Worm (Caenorhabditis elegans) whole organism, L4 larva: ENCODE data around the gene hpo-28.

Experiments used
- F26F4.8 ChIP-seq: fragments of 200-800 bp; sonication (Bioruptor generic); conservative IDR thresholded peaks from 2 replicates; pipeline ENCODE4 v1.3.6; 2022; ENCODE audit warnings: missing genetic modification characterization, missing compliant biosample characterization
- R02D3.7 ChIP-seq: fragments of 150-350 bp; sonication (generic microtip); optimal IDR thresholded peaks from 3 replicates; lab custom pipeline; 2014; ENCODE audit warnings: missing biosample characterization, missing genetic modification characterization
- Y105C5A.15 ChIP-seq: fragments of 200-800 bp; sonication (Bioruptor generic); IDR thresholded peaks from 2 replicates; pipeline ENCODE4 v1.3.6; 2022; ENCODE audit warnings: missing genetic modification characterization, missing compliant biosample characterization
- Y48G9A.11 ChIP-seq: fragments of 200-800 bp; sonication (Bioruptor generic); IDR thresholded peaks from 2 replicates; pipeline ENCODE4 v1.3.6; 2022; ENCODE audit warnings: missing genetic modification reagents, missing genetic modification characterization, missing compliant biosample characterization
- Y5F2A.4 ChIP-seq: fragments of 200-800 bp; sonication (Bioruptor generic); optimal IDR thresholded peaks from 2 replicates; lab custom pipeline; 2018; ENCODE audit warnings: mild to moderate bottlenecking, missing genetic modification characterization, missing compliant biosample characterization
- Y75B8A.6 ChIP-seq: fragments of 200-800 bp; sonication (Bioruptor generic); IDR thresholded peaks from 2 replicates; pipeline ENCODE4 v1.3.6; 2022; ENCODE audit warnings: missing genetic modification reagents, missing genetic modification characterization, missing compliant biosample characterization
- aha-1 ChIP-seq: fragments of 150-350 bp; peaks from one replicate; lab custom pipeline; 2014; ENCODE audit warnings: missing biosample characterization, missing genetic modification characterization
- aly-2 ChIP-seq: sonication (generic microtip); optimal IDR thresholded peaks from 2 replicates; lab custom pipeline; 2018; ENCODE audit warnings: missing biosample characterization, missing genetic modification characterization
- ama-1 ChIP-seq: fragments of 150-350 bp; optimal IDR thresholded peaks from 2 replicates; lab custom pipeline; 2014; ENCODE audit warnings: inconsistent platforms, mixed read lengths
- arid-1 ChIP-seq: fragments of 200-800 bp; sonication (Bioruptor generic); conservative IDR thresholded peaks from 2 replicates; pipeline ENCODE4 v1.3.6; 2022; ENCODE audit warnings: missing genetic modification reagents, missing genetic modification characterization, missing compliant biosample characterization
- ceh-28 ChIP-seq: fragments of 150-350 bp; optimal IDR thresholded peaks from 2 replicates; lab custom pipeline; 2014; ENCODE audit warnings: missing biosample characterization, missing genetic modification reagents, missing genetic modification characterization
- ceh-32 ChIP-seq: sonication (generic microtip); optimal IDR thresholded peaks from 2 replicates; lab custom pipeline; 2016; ENCODE audit warnings: mild to moderate bottlenecking, missing genetic modification characterization, missing compliant biosample characterization; ENCODE audit not compliant: poor library complexity
- ceh-82 ChIP-seq: sonication (generic microtip); optimal IDR thresholded peaks from 2 replicates; lab custom pipeline; 2017; ENCODE audit warnings: missing biosample characterization, missing genetic modification characterization
- ces-1 ChIP-seq: fragments of 150-350 bp; sonication (generic microtip); optimal IDR thresholded peaks from 4 replicates; lab custom pipeline; 2014; ENCODE audit warnings: missing biosample characterization, missing genetic modification reagents, missing genetic modification characterization
- cey-2 ChIP-seq: sonication (generic microtip); optimal IDR thresholded peaks from 3 replicates; lab custom pipeline; 2017; ENCODE audit warnings: missing genetic modification characterization, mild to moderate bottlenecking, missing compliant biosample characterization, antibody characterized with exemption, borderline replicate concordance; ENCODE audit not compliant: insufficient read depth
- daf-16 ChIP-seq, 3 experiments: sonication (generic microtip); optimal IDR thresholded peaks; 2 replicates each; lab custom pipeline; 2016 to 2017; ENCODE audit warnings: missing genetic modification characterization in 3 of 3, missing genetic modification reagents in 3 of 3, mild to moderate bottlenecking in 2 of 3, missing compliant biosample characterization in 2 of 3, missing biosample characterization in 1 of 3, moderate library complexity in 1 of 3
- daf-19 ChIP-seq: fragments of 200-800 bp; sonication (Bioruptor generic); conservative IDR thresholded peaks from 2 replicates; pipeline ENCODE4 v1.3.6; 2022; ENCODE audit warnings: missing genetic modification characterization, missing compliant biosample characterization
- dve-1 ChIP-seq: sonication (generic microtip); optimal IDR thresholded peaks from 2 replicates; lab custom pipeline; 2017; ENCODE audit warnings: antibody characterized with exemption, mild to moderate bottlenecking, missing genetic modification characterization, missing compliant biosample characterization; ENCODE audit not compliant: insufficient read depth
- egl-27 ChIP-seq: sonication (generic microtip); optimal IDR thresholded peaks from 3 replicates; lab custom pipeline; 2017; ENCODE audit warnings: missing biosample characterization, missing genetic modification reagents, missing genetic modification characterization
- egl-43 ChIP-seq: fragments of 200-800 bp; sonication (Bioruptor generic); IDR thresholded peaks from 2 replicates; pipeline ENCODE4 v1.3.6; 2022; ENCODE audit warnings: missing genetic modification reagents, missing genetic modification characterization, missing compliant biosample characterization
- fos-1 ChIP-seq: fragments of 150-350 bp; optimal IDR thresholded peaks from 2 replicates; lab custom pipeline; 2014; ENCODE audit warnings: missing biosample characterization, missing genetic modification characterization
- hlh-11 ChIP-seq: fragments of 200-800 bp; sonication (Bioruptor generic); optimal IDR thresholded peaks from 2 replicates; lab custom pipeline; 2018; ENCODE audit warnings: mild to moderate bottlenecking, missing genetic modification characterization, missing compliant biosample characterization
- lin-1 ChIP-seq: fragments of 200-800 bp; sonication (Bioruptor generic); IDR thresholded peaks from 2 replicates; pipeline ENCODE4 v1.3.6; 2022; ENCODE audit warnings: missing genetic modification reagents, missing genetic modification characterization, missing compliant biosample characterization
- lsy-2 ChIP-seq, 2 experiments: fragments of 150-350 bp in 1 of 2; sonication (generic microtip) in 1 of 2; optimal IDR thresholded peaks; 2 replicates each; lab custom pipeline; 2014 to 2017; ENCODE audit warnings: missing biosample characterization in 2 of 2, missing genetic modification characterization in 2 of 2
- mdl-1 ChIP-seq, 2 experiments: fragments of 150-350 bp in 1 of 2; sonication (generic microtip) in 1 of 2; optimal IDR thresholded peaks; 2 replicates each; lab custom pipeline; 2014 to 2017; ENCODE audit warnings: missing biosample characterization in 2 of 2, missing genetic modification characterization in 2 of 2
- mep-1 ChIP-seq: fragments of 150-350 bp; sonication (generic microtip); optimal IDR thresholded peaks from 3 replicates; lab custom pipeline; 2014; ENCODE audit warnings: missing biosample characterization, missing genetic modification characterization
- mxl-2 ChIP-seq: fragments of 200-800 bp; sonication (Bioruptor generic); conservative IDR thresholded peaks from 2 replicates; pipeline ENCODE4 v1.3.6; 2022; ENCODE audit warnings: missing genetic modification reagents, missing genetic modification characterization, missing compliant biosample characterization
- nhr-10 ChIP-seq: fragments of 150-350 bp; optimal IDR thresholded peaks from 2 replicates; lab custom pipeline; 2014; ENCODE audit warnings: missing biosample characterization, missing genetic modification characterization
- nhr-237 ChIP-seq: sonication (generic microtip); optimal IDR thresholded peaks from 2 replicates; lab custom pipeline; 2017; ENCODE audit warnings: missing biosample characterization, missing genetic modification characterization
- nhr-41 ChIP-seq: fragments of 200-800 bp; sonication (Bioruptor generic); IDR thresholded peaks from 2 replicates; pipeline ENCODE4 v1.3.6; 2022; ENCODE audit warnings: missing genetic modification reagents, missing genetic modification characterization, missing compliant biosample characterization
- nhr-48 ChIP-seq: sonication (generic microtip); optimal IDR thresholded peaks from 2 replicates; lab custom pipeline; 2016; ENCODE audit warnings: mild to moderate bottlenecking, missing genetic modification characterization, missing compliant biosample characterization
- nhr-76 ChIP-seq: fragments of 150-350 bp; optimal IDR thresholded peaks from 2 replicates; lab custom pipeline; 2014; ENCODE audit warnings: missing biosample characterization, missing genetic modification characterization
- php-3 ChIP-seq: fragments of 200-800 bp; sonication (Bioruptor generic); IDR thresholded peaks from 2 replicates; pipeline ENCODE4 v1.3.6; 2022; ENCODE audit warnings: missing genetic modification reagents, missing genetic modification characterization, missing compliant biosample characterization
- rbr-2 ChIP-seq: sonication (generic microtip); optimal IDR thresholded peaks from 2 replicates; lab custom pipeline; 2016; ENCODE audit warnings: missing genotype, missing genetic modification characterization, missing compliant biosample characterization
- set-16 ChIP-seq: fragments of 200-800 bp; sonication (Bioruptor generic); IDR thresholded peaks from 2 replicates; pipeline ENCODE4 v1.3.6; 2022; ENCODE audit warnings: missing genetic modification reagents, missing genetic modification characterization, missing compliant biosample characterization
- spr-3 ChIP-seq: fragments of 200-800 bp; sonication (Bioruptor generic); optimal IDR thresholded peaks from 2 replicates; lab custom pipeline; 2018; ENCODE audit warnings: mild to moderate bottlenecking, missing genetic modification characterization, missing compliant biosample characterization
- tag-97 ChIP-seq: fragments of 200-800 bp; sonication (Bioruptor generic); IDR thresholded peaks from 2 replicates; pipeline ENCODE4 v1.3.6; 2022; ENCODE audit warnings: missing genetic modification characterization, missing compliant biosample characterization
- unc-62 ChIP-seq, 3 experiments: fragments of 150-350 bp in 1 of 3; sonication (generic microtip); optimal IDR thresholded peaks in 2 of 3; peaks in 1 of 3; 1 replicate in 1 of 3; 2 replicates in 2 of 3; lab custom pipeline; 2014 to 2017; ENCODE audit warnings: missing biosample characterization in 3 of 3, missing genetic modification characterization in 3 of 3, missing genetic modification reagents in 3 of 3, missing genotype in 1 of 3
- zfp-2 ChIP-seq: sonication (generic microtip); optimal IDR thresholded peaks from 2 replicates; lab custom pipeline; 2016; ENCODE audit warnings: mild to moderate bottlenecking, missing genetic modification characterization, missing compliant biosample characterization
- zip-11 ChIP-seq: fragments of 200-800 bp; sonication (Bioruptor generic); IDR thresholded peaks from 2 replicates; pipeline ENCODE4 v1.3.6; 2022; ENCODE audit warnings: missing genetic modification characterization, missing compliant biosample characterization
- zip-2 ChIP-seq: fragments of 150-350 bp; optimal IDR thresholded peaks from 2 replicates; lab custom pipeline; 2014; ENCODE audit warnings: missing biosample characterization, missing genetic modification characterization
- ztf-11 ChIP-seq: fragments of 150-350 bp; optimal IDR thresholded peaks from 2 replicates; lab custom pipeline; 2014; ENCODE audit warnings: missing biosample characterization, missing genetic modification characterization

hpo-28 gene

ce11 chrIII:5719105-5719831 is 10.1 kb upstream of the hpo-28 start:
- TF ChIP-seq aha-1 (tag; lab: Kevin White, UChicago): peak; percentile 93
- TF ChIP-seq aly-2: no peak
- peak in 1 of 2 experiments; percentile 13 for TF ChIP-seq unc-62 (GFP tag; optimal IDR thresholded peaks at IDR 0.05 in 1 of 2; lab: Kevin White, UChicago)
- no peak for TF ChIP-seq unc-62 (tag; optimal IDR thresholded peaks at IDR 0.05; lab: Kevin White, UChicago)

- TF ChIP-seq aha-1 (tag; lab: Kevin White, UChicago) (no peak), php-3 (no peak), zip-2 (no peak), mep-1 (no peak), daf-16 (GFP tag; optimal IDR thresholded peaks at IDR 0.05; lab: Kevin White, UChicago) (no peak), daf-16 (tag; optimal IDR thresholded peaks at IDR 0.05; lab: Kevin White, UChicago) (no peak), ceh-28 (tag; lab: Kevin White, UChicago) (no peak), lsy-2 (tag; optimal IDR thresholded peaks at IDR 0.05; lab: Kevin White, UChicago) (no peak), Y105C5A.15 (GFP tag; lab: Robert Waterston, UW) (no peak), R02D3.7 (tag; lab: Kevin White, UChicago) (no peak), Y75B8A.6 (GFP tag; lab: Robert Waterston, UW) (no peak), mdl-1 (tag; optimal IDR thresholded peaks at IDR 0.05; lab: Kevin White, UChicago) (no peak)
Measured at ce11 chrIII:5718385-5718784, 9.3 kb upstream of the hpo-28 start.

ce11 chrIII:5717173-5717748 is 8.1 kb upstream of the hpo-28 start:
- TF ChIP-seq ama-1: peak; percentile 67
- peak; percentile 64; the same call in 1 of the 2 replicates for TF ChIP-seq daf-19
- peak in 1 of 2 experiments; percentile 85 for TF ChIP-seq unc-62 (GFP tag; optimal IDR thresholded peaks at IDR 0.05 in 1 of 2; lab: Kevin White, UChicago)
- no peak for TF ChIP-seq unc-62 (tag; optimal IDR thresholded peaks at IDR 0.05; lab: Kevin White, UChicago)
- no peak for TF ChIP-seq egl-27 (tag; lab: Kevin White, UChicago)
- no peak for TF ChIP-seq rbr-2
- TF ChIP-seq Y105C5A.15 (GFP tag; lab: Robert Waterston, UW): 0 out of 2 replicates have a peak, but pooled peaks have one; percentile 35

ce11 chrIII:5715467-5715866 is 6.3 kb upstream of the hpo-28 start:
- TF ChIP-seq lin-1 (no peak), ceh-82 (tag; lab: Kevin White, UChicago) (no peak), ceh-28 (tag; lab: Kevin White, UChicago) (peak; percentile 9), mxl-2 (GFP tag; lab: Robert Waterston, UW) (no peak), daf-19 (no peak), ceh-32 (no peak), arid-1 (GFP tag; lab: Robert Waterston, UW) (0 out of 2 replicates have a peak, but pooled peaks have one; percentile 9), F26F4.8 (no peak), tag-97 (GFP tag; lab: Robert Waterston, UW) (no peak), ztf-11 (no peak), ama-1 (no peak), lsy-2 (tag; optimal IDR thresholded peaks at IDR 0.05; lab: Kevin White, UChicago) (peak; percentile 37 to 68), set-16 (GFP tag; lab: Robert Waterston, UW) (peak; percentile 70), nhr-76 (tag; lab: Kevin White, UChicago) (no peak), aha-1 (tag; lab: Kevin White, UChicago) (peak; percentile 98), spr-3 (GFP tag; lab: Kevin White, UChicago) (no peak), Y5F2A.4 (peak; percentile 20), nhr-41 (GFP tag; lab: Robert Waterston, UW) (no peak), cey-2 (tag; lab: Kevin White, UChicago) (no peak), egl-43 (GFP tag; lab: Robert Waterston, UW) (peak; percentile 86), nhr-48 (peak; percentile 41), Y105C5A.15 (GFP tag; lab: Robert Waterston, UW) (peak; percentile 38; the same call in 1 of the 2 replicates), hlh-11 (tag; lab: Kevin White, UChicago) (peak; percentile 80), zip-11 (GFP tag; lab: Robert Waterston, UW) (0 out of 2 replicates have a peak, but pooled peaks have one; percentile 11), Y48G9A.11 (GFP tag; lab: Robert Waterston, UW) (no peak), fos-1 (tag; lab: Kevin White, UChicago) (no peak), nhr-10 (tag; lab: Kevin White, UChicago) (no peak), ces-1 (GFP tag; lab: Kevin White, UChicago) (no peak), nhr-237 (tag; lab: Kevin White, UChicago) (no peak), zfp-2 (no peak), dve-1 (tag; lab: Kevin White, UChicago) (peak; percentile 63)
